Fruit fly (Drosophila melanogaster) Kc167 (cell line): Measurements from ENCODE around the gene boi.

Experiments used
- h ChIP-seq: fragments of >200 bp; optimal IDR thresholded peaks from 3 replicates; lab custom pipeline; 2018; ENCODE audit warnings: missing external identifiers
- psq ChIP-seq: fragments of >200 bp; optimal IDR thresholded peaks from 2 replicates; lab custom pipeline; 2017; ENCODE audit warnings: missing external identifiers
- ttk ChIP-seq: sonication (Bioruptor generic); optimal IDR thresholded peaks from 2 replicates; lab custom pipeline; 2017; ENCODE audit warnings: missing external identifiers

- no peak for TF ChIP-seq h (lab: Kevin White, UChicago)
- TF ChIP-seq psq (lab: Kevin White, UChicago): no peak
- TF ChIP-seq ttk (lab: Kevin White, UChicago): no peak
Observed at dm6 chrX:2452734-2453133, 17.1 kb downstream of the boi start.
